Worm (Caenorhabditis elegans) whole organism, dauer: ENCODE results near the gene Y75B8A.18.

Experiments used
- unc-62 ChIP-seq: sonication (generic microtip); optimal IDR thresholded peaks from 2 replicates; lab custom pipeline; 2017; ENCODE audit warnings: missing biosample characterization, missing genetic modification reagents, missing genetic modification characterization

Gene Y75B8A.18

DNA sequence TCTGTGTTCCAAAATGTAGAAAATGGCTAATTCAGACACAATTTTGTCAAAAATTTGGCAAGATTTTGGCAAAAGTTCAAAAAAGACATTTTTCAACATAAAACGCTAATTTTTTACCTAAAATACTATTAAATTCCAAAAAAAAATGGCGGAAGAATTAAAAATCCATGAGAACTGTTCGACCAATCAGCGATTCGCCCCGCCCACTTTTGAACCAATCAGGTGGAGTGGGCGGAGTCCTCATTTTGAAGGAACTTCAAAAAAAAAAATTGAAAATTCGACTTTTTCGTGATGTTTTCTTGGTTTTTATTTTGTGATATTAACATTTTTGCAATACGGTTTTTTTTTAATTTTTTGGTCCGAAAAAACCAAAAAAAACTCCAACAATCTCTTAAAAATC is 1.9 kb upstream of the Y75B8A.18 start:
- TF ChIP-seq unc-62 (GFP tag; lab: Kevin White, UChicago) = no peak

DNA sequence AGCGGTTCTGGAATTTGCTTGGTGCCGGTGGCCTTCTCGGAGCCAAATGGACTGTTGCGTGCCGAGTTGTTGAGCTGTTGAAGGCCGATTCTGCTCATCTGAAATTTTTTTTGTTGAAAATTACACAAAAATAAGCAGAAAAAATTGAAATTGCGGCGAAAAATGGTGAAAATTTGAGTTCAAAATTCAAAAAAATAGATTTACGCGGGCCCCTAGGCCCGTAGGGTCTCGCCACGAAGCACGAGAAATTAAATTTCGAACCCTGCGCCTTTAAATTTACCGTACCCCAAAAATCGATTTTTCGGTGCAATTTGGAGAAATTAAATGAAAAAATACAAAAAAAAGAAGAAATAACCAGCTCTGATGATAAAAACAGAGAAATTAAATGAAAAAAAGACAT is 796 bp downstream of the Y75B8A.18 start, which contains the start of gene gmn-1:
Gene gmn-1 (minus strand): TSS at position 98 of the 400 bp plus-strand sequence.
- TF ChIP-seq unc-62 (GFP tag; lab: Kevin White, UChicago) = no peak

- no peak for TF ChIP-seq unc-62 (GFP tag; lab: Kevin White, UChicago)
Measured at ce11 chrIII:12223208-12223607, 2.8 kb downstream of the Y75B8A.18 start.

ce11 chrIII:12221452-12221851 is 4.6 kb downstream of the Y75B8A.18 start:
- TF ChIP-seq unc-62 (GFP tag; lab: Kevin White, UChicago) = no peak

DNA sequence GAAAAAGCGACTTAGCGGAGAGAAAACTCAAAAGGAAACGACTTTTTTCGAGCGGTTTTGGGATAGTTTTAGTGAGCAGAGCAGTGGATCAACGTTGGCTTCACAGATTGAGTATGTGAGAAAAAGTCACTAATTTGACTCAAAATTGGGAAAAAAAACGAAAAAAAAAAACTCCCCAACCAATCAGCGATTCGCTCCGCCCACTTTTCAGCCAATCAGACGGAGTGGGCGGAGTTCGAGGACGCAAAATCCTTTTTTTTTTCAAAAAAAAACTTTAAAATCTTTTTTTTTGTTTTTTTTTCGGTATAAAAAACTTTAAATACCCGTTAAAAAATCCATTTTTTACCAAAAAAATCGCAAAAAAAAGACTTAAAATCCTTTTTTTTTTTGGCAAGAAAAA is 5.2 kb downstream of the Y75B8A.18 start:
- TF ChIP-seq unc-62 (GFP tag; lab: Kevin White, UChicago) = no peak

DNA sequence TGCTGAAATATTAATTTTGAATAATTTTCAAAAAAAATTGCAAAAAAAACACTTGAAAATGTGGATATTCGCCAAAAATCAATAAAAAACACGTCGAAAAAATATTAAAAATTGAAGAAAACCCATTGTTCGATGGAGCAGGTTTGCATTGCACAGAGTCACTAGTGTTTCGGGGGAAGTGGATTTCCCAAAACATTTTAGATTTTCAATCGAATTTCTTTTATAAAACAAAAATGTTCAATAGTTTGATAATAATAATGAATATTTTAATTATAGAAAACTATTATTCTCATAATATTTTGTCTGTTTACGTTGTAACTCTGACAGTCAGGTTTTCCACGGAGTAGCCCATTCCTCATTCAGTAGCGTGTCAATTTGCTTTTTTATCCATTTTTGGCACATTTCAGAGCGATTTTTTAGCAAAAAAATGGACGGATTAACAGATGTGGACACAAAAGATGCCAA is 7.4 kb downstream of the Y75B8A.18 start, which contains the start of the genes gex-4 and gphr-1:
Gene gex-4 (minus strand): TSS at position 2 of the 465 bp plus-strand sequence.
Gene gphr-1 (plus strand): TSS at position 415 of the 465 bp plus-strand sequence.
- TF ChIP-seq unc-62 (GFP tag; lab: Kevin White, UChicago) = no peak

DNA sequence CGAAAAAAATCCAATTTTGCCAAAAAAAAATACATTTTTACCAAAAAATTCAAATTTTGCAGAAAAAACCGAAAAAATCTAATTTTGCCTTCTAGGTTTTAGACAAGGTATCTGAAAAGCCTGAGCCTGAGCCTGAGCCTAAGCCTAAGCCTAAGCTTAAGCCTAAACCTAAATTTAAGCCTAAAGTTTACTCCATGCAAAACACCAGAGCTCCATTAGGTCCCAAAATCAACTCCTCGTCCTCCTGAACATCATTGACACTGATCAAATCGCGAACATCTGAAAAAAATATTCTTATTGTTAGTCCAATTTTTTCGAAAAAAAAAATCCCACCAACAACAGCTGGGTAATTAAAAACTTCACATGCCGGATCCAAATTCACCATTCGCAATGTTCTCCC is 8.0 kb downstream of the Y75B8A.18 start:
- TF ChIP-seq unc-62 (GFP tag; lab: Kevin White, UChicago) = no peak

DNA sequence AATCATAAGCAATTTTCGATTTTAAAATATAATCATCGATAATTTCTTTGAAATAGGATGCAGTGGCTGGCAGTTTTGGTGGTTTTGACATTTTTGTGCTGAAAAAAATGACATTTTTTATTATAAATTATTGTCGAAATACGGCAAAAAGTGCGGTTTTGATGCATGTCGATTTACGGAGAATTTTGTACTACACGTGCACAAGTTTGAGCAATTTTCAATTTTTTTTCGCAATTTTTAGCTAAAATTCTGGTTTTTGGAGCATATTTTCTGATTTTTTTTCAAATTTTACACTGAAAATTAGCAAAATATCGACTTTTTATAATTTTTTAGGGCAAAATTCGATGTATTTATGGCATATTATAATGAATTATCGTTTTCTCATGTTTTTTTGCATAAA is 10.4 kb downstream of the Y75B8A.18 start, which contains the start of gene Y75B8A.13:
Gene Y75B8A.13 (minus strand): TSS at position 101 of the 400 bp plus-strand sequence.
- TF ChIP-seq unc-62 (GFP tag; lab: Kevin White, UChicago) = no peak

DNA sequence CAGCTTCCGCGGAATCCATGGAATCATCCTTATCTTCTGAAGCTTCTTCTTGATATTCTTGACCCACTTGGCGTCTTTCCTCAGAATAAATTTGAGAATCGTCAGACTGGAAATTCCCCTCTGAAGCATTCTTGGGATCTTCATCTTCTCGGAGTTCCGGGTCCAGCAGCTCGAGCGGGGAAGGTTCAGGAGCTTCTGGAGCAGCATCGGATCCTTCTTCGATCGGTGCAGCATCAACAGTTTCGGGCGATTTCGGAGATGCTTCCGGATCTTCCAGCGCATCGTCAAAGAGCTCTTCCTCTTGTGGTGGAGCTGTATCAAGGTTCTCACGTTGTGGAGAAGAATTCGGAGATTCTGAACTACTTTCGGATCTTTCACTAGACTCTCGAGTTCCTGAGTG is 18.5 kb downstream of the Y75B8A.18 start:
- TF ChIP-seq unc-62 (GFP tag; lab: Kevin White, UChicago) = no peak

DNA sequence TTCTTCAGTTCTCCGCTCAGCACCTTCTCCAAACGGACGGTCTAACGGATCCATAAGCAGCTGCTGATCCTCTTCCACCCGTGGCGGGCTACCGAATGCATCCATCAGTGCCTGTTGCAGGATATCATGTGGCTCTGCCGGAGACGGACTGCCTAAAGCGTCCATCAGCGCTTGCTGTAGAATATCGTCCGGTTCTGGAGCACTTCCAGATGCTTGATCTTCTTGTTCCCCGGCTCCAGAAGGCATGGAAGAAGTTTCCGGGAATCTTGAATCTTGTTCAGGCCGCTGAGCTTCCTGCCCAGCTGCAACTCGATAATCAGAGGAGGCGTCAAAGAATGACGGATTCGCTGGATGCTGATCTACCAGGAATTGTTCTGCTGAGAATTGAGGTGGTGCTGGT is 20.8 kb downstream of the Y75B8A.18 start:
- no peak for TF ChIP-seq unc-62 (GFP tag; lab: Kevin White, UChicago)

DNA sequence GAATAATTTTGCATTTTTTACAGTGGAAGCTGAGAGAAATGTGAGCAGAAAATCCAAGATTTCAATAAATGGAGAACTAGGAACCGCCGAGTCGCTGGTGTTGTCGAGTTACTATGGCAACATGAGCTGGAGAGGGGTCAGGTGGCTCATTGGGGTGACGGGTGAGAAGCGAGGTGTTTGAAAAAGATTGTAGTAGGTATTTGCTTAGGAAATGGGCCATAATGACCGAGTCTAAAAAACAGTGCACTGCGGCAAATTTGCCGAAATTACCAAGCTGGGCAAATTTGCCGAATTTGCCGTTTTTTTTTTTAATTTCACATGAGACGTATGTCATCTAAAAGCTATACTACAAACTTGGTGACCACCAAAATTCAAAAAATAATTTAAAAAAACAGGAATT is 23.6 kb downstream of the Y75B8A.18 start, which contains the start of gene osm-12:
Gene osm-12 (minus strand): TSS at position 101 of the 400 bp plus-strand sequence.
- no peak for TF ChIP-seq unc-62 (GFP tag; lab: Kevin White, UChicago)

ce11 chrIII:12198135-12198534 is 27.9 kb downstream of the Y75B8A.18 start:
- no peak for TF ChIP-seq unc-62 (GFP tag; lab: Kevin White, UChicago)

- TF ChIP-seq unc-62 (GFP tag; lab: Kevin White, UChicago) = no peak
Measured at ce11 chrIII:12195991-12196390, 30.0 kb downstream of the Y75B8A.18 start.

DNA sequence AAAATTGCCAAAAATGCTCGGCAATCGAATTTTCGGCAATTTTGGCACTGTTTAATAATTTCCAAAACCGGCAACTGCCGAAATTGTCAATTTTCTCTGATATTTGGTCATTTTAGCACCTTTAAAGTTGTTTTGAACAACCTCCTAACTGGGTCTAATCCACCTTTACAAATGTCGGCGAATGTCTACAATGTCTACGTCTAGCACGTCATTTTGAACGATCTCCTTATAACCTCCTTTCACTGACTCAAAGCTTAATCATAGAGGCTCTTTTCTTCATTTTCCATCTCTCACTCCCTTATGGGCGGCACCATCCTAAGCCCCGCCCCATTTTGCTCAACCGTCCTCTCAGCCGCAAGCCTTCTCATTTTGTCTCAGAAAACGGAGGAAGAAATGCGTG is 31.8 kb downstream of the Y75B8A.18 start, which contains the start of gene Y75B8A.44:
Gene Y75B8A.44 (plus strand): TSS at position 301 of the 400 bp plus-strand sequence.
- TF ChIP-seq unc-62 (GFP tag; lab: Kevin White, UChicago) = no peak

DNA sequence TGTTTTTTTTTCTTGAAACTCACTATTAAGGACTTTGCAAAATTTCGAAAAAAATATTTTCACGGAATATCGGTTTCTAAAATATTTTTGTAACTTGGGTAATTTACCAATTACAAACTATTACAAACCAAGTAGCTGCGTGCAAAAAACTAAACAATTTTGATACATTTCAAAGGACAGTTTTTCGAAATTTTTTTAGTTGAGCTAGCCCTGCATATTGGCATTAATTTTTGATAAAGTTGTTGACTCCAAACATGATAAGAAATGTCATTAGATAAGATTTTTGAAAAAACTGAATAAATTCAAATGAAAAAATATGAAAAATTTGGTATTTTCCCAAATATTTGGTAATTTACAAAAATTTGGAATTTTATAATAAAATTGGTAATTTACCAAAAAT is 37.8 kb downstream of the Y75B8A.18 start:
- no peak for TF ChIP-seq unc-62 (GFP tag; lab: Kevin White, UChicago)

DNA sequence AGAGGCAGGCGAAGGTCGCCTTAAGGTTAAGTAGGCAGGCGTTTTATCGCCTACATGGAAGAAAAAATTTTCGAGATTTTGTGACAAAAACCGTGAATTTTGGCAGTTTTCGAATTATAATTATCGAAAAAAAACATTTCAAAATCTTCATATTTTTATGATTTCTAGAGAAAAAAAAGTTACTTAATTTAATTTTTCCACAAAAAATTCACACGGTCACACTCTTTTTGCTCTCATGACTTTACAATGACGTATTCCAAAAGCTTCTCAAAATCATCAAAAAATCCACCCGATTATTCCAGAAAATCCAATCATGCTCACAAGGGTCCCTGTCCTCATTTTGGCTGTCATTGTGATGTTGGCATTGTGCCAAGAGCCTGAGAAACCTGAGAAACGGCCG is 39.9 kb downstream of the Y75B8A.18 start, which contains the start of gene lury-1:
Gene lury-1 (plus strand): TSS at position 301 of the 400 bp plus-strand sequence.
- no peak for TF ChIP-seq unc-62 (GFP tag; lab: Kevin White, UChicago)

- no peak for TF ChIP-seq unc-62 (GFP tag; lab: Kevin White, UChicago)
Measured at ce11 chrIII:12182919-12183318, 43.1 kb downstream of the Y75B8A.18 start, which contains the start of gene Y75B8A.10. Gene Y75B8A.10, minus strand, starts transcription at chrIII:12183019.
